Worm (Caenorhabditis elegans) whole organism, late embryonic: Measurements from ENCODE around the gene T07F10.3.

Source experiments
- F13H6.1 ChIP-seq: sonication (generic microtip); optimal IDR thresholded peaks from 2 replicates; lab custom pipeline; 2016; ENCODE audit warnings: missing genetic modification characterization, missing compliant biosample characterization
- K02D7.2 ChIP-seq: sonication (generic microtip); optimal IDR thresholded peaks from 2 replicates; lab custom pipeline; 2017; ENCODE audit warnings: mild to moderate bottlenecking, missing genetic modification characterization, missing compliant biosample characterization
- ahr-1 ChIP-seq: sonication (generic microtip); optimal IDR thresholded peaks from 2 replicates; lab custom pipeline; 2016; ENCODE audit warnings: missing genetic modification characterization, missing compliant biosample characterization
- ama-1 ChIP-seq: fragments of 150-350 bp; optimal IDR thresholded peaks from 2 replicates; lab custom pipeline; 2014
- ceh-31 ChIP-seq: sonication (generic microtip); optimal IDR thresholded peaks from 2 replicates; lab custom pipeline; 2016; ENCODE audit warnings: missing genetic modification characterization, missing compliant biosample characterization
- ceh-6 ChIP-seq: fragments of 200-800 bp; sonication (Bioruptor generic); optimal IDR thresholded peaks from 2 replicates; lab custom pipeline; 2018; ENCODE audit warnings: mild to moderate bottlenecking, missing genetic modification characterization, missing compliant biosample characterization
- dve-1 ChIP-seq: sonication (generic microtip); optimal IDR thresholded peaks from 2 replicates; lab custom pipeline; 2017; ENCODE audit warnings: antibody characterized with exemption, mild to moderate bottlenecking, missing genetic modification characterization, missing compliant biosample characterization
- hlh-15 ChIP-seq: sonication (generic microtip); optimal IDR thresholded peaks from 2 replicates; lab custom pipeline; 2016; ENCODE audit warnings: missing genetic modification characterization, missing compliant biosample characterization
- nhr-11 ChIP-seq: fragments of 150-350 bp; optimal IDR thresholded peaks from 2 replicates; lab custom pipeline; 2014; ENCODE audit warnings: missing biosample characterization, missing genetic modification characterization
- pha-4 ChIP-seq: fragments of 150-350 bp; optimal IDR thresholded peaks from 2 replicates; lab custom pipeline; 2018; ENCODE audit warnings: missing biosample characterization, missing genetic modification reagents, missing genetic modification characterization
- ref-2 ChIP-seq: sonication (generic microtip); optimal IDR thresholded peaks from 2 replicates; lab custom pipeline; 2016; ENCODE audit warnings: missing genetic modification characterization, missing compliant biosample characterization
- syd-9 ChIP-seq: sonication (generic microtip); optimal IDR thresholded peaks from 2 replicates; lab custom pipeline; 2016; ENCODE audit warnings: mild to moderate bottlenecking, missing genetic modification characterization, moderate library complexity, missing compliant biosample characterization
- unc-86 ChIP-seq: sonication (generic microtip); optimal IDR thresholded peaks from 2 replicates; lab custom pipeline; 2016; ENCODE audit warnings: missing genetic modification characterization, missing compliant biosample characterization
- zip-5 ChIP-seq: sonication (generic microtip); optimal IDR thresholded peaks from 2 replicates; lab custom pipeline; 2016; ENCODE audit warnings: missing genetic modification characterization, missing compliant biosample characterization

DNA sequence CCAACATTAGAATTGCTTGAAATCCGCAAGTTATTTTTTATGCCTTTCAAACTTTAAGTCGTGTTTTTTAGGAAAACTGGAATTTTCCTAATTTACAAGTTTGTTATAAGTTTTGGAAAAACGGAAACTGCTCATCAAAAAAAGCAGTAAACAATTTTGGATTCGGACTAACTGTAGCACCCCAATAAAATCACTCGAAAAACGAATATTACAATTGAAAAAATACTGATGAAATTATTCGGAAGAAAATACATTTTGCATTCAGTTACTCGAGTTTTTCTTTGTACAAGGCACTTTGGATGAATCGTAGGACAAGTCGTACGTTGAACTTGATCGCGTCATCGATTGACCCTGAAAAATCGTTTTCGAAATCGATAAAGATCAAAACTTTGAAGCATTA lies 12.5 kb upstream of the T07F10.3 start:
- TF ChIP-seq ref-2 (tag; lab: Kevin White, UChicago) (no peak), pha-4 (tag; lab: Kevin White, UChicago) (no peak), syd-9 (tag; lab: Kevin White, UChicago) (no peak), ama-1 (lab: Kevin White, UChicago) (no peak), ceh-6 (no peak), ceh-31 (tag; lab: Kevin White, UChicago) (no peak), F13H6.1 (tag; lab: Kevin White, UChicago) (no peak), ahr-1 (tag; lab: Kevin White, UChicago) (no peak), unc-86 (no peak), zip-5 (tag; lab: Kevin White, UChicago) (no peak), hlh-15 (tag; lab: Kevin White, UChicago) (no peak), nhr-11 (tag; lab: Kevin White, UChicago) (no peak), K02D7.2 (tag; lab: Kevin White, UChicago) (no peak), dve-1 (tag; lab: Kevin White, UChicago) (no peak)
